Worm (Caenorhabditis elegans) whole organism, young adult: ENCODE data around the gene ugt-58.
A peak's percentile ranks its signal among the peaks of the same experiment; 100 is the strongest.

Experiments used
- Y56A3A.18 ChIP-seq: fragments of 200-800 bp; sonication (Bioruptor generic); IDR thresholded peaks from 2 replicates; pipeline ENCODE4 v1.3.6; 2022; ENCODE audit warnings: missing genetic modification reagents, missing genetic modification characterization, missing compliant biosample characterization
- athp-1 ChIP-seq: sonication (generic microtip); optimal IDR thresholded peaks from 2 replicates; lab custom pipeline; 2017; ENCODE audit warnings: mild to moderate bottlenecking, missing genetic modification characterization, missing compliant biosample characterization
- cebp-1 ChIP-seq, 2 experiments: fragments of 200-800 bp in 1 of 2; sonication (Bioruptor generic) in 1 of 2; sonication (generic microtip) in 1 of 2; IDR thresholded peaks in 1 of 2; optimal IDR thresholded peaks in 1 of 2; 2 replicates each; pipeline versions ENCODE4 v1.3.6 to Lab custom; 2017 to 2022; ENCODE audit warnings: missing compliant biosample characterization in 2 of 2, missing genetic modification characterization in 2 of 2, mild to moderate bottlenecking in 1 of 2, missing genetic modification reagents in 1 of 2, moderate library complexity in 1 of 2
- egrh-3 ChIP-seq: fragments of 200-800 bp; sonication (Bioruptor generic); IDR thresholded peaks from 2 replicates; pipeline ENCODE4 v1.3.6; 2022; ENCODE audit warnings: missing genetic modification reagents, missing genetic modification characterization, missing compliant biosample characterization
- hlh-26 ChIP-seq: fragments of 200-800 bp; sonication (Bioruptor generic); conservative IDR thresholded peaks from 2 replicates; pipeline ENCODE4 v1.3.6; 2022; ENCODE audit warnings: missing genetic modification reagents, missing genetic modification characterization, missing compliant biosample characterization
- nfya-1 ChIP-seq: sonication (generic microtip); optimal IDR thresholded peaks from 2 replicates; lab custom pipeline; 2017; ENCODE audit warnings: antibody characterized with exemption, missing compliant biosample characterization, missing genetic modification characterization, borderline replicate concordance; ENCODE audit not compliant: insufficient read depth
- ztf-22 ChIP-seq: fragments of 200-800 bp; sonication (Bioruptor generic); optimal IDR thresholded peaks from 2 replicates; lab custom pipeline; 2018; ENCODE audit warnings: mild to moderate bottlenecking, missing genetic modification characterization, moderate library complexity, missing compliant biosample characterization
- ztf-28 ChIP-seq: fragments of 200-800 bp; sonication (Bioruptor generic); IDR thresholded peaks from 2 replicates; pipeline ENCODE4 v1.3.6; 2022; ENCODE audit warnings: missing genetic modification reagents, missing genetic modification characterization, missing compliant biosample characterization

DNA sequence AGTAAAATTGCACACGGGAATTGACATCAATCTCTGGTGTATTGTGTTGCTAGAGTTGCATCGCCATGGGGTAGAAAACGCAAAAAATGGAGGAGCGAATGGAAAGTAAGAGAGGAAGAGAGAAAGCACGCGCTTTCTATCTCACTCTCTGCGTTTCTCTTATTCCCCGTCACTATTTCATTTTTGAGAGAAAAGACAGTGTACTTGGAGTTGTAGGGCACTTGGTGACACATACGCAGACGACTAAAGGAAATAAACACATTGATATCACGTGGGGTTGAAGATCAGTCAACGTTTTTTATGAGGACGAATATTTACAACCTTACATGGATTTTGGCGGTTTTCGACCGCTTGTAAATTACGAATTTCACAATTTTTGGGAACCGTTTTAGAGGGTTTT, 16.8 kb upstream of the ugt-58 start:
- TF ChIP-seq hlh-26 = no peak
- peak; percentile 90 for TF ChIP-seq ztf-22 (GFP tag; lab: Kevin White, UChicago)
- no peak for TF ChIP-seq ztf-28 (GFP tag; lab: Robert Waterston, UW)
- TF ChIP-seq Y56A3A.18 = 0 out of 2 replicates have a peak, but pooled peaks have one; percentile 52
- peak; percentile 43 for TF ChIP-seq athp-1 (tag; lab: Kevin White, UChicago)
- TF ChIP-seq nfya-1 (tag; lab: Kevin White, UChicago) = no peak
- TF ChIP-seq cebp-1 (GFP tag; IDR thresholded peaks at IDR 0.05; lab: Robert Waterston, UW) = peak; percentile 55; the same call in 1 of the 2 replicates
- TF ChIP-seq cebp-1 (tag; optimal IDR thresholded peaks at IDR 0.05; lab: Kevin White, UChicago) = peak; percentile 90
- no peak for TF ChIP-seq egrh-3 (GFP tag; lab: Robert Waterston, UW)
